Worm (Caenorhabditis elegans): ENCODE measurements around the gene sdz-5.

The sdz-5 gene

DNA sequence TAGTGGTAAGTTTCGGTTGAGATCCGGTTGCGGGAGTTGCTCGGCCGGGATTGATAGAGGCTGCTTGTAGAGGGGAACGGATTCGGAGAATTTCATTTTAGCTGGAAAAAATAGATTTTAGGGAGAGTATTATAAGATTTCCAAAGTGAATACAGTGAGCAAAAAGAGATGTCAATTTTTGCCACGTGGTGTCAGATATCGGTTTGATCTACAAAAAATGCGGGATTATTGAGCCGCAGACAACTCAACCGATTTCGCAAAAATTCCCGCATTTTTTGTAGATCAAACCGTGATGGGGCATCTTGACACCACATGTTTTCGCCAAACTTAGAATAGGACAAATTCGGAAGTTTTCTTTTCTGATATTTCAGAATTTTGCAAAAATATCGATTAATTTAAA is 45.7 kb downstream of the sdz-5 start, which contains the start of gene lido-13:
Gene lido-13 (minus strand): TSS at position 101 of the 400 bp plus-strand sequence.
- TF ChIP-seq madf-6 (GFP tag; IDR thresholded peaks at IDR 0.05) (peak; percentile 38; the same call in 1 of the 2 replicates), ceh-40 (GFP tag; IDR thresholded peaks at IDR 0.05) (no peak)

DNA sequence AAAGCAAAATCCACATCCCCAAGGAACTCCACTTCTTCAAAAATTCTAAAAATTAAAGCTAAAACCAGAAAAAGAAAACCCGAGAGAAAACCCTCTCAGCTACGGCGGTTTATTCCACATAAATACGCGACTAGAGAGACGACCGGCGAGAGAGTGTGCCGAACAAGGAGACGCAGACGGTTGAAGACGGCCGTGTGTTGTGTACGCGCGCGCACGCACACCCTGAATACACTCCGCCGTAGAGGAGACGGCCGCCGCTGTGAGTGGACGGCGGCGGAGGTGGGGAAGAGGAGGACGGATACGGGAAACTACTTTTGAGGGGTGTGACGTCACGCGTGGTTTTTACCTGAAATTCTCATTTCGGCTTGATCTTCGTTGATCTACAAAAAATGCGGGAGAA is 46.1 kb downstream of the sdz-5 start:
- TF ChIP-seq mxl-1 (tag; optimal IDR thresholded peaks at IDR 0.05) (no peak), madf-6 (GFP tag; IDR thresholded peaks at IDR 0.05) (0 out of 2 replicates have a peak, but pooled peaks have one; percentile 0), mcd-1 (GFP tag; IDR thresholded peaks at IDR 0.05) (0 out of 2 replicates have a peak, but pooled peaks have one; percentile 8), rcor-1 (GFP tag; IDR thresholded peaks at IDR 0.05) (no peak), hsf-1 (GFP tag; IDR thresholded peaks at IDR 0.05) (0 out of 2 replicates have a peak, but pooled peaks have one; percentile 41), Y53G8AR.9 (GFP tag; conservative IDR thresholded peaks at IDR 0.05) (no peak), nfya-1 (tag; optimal IDR thresholded peaks at IDR 0.05; ENCODE audit: borderline replicate concordance, insufficient read depth) (no peak), lsy-27 (tag; optimal IDR thresholded peaks at IDR 0.05; ENCODE audit: borderline replicate concordance, insufficient read depth) (no peak), ztf-22 (GFP tag; optimal IDR thresholded peaks at IDR 0.05) (no peak), sptf-2 (GFP tag; optimal IDR thresholded peaks at IDR 0.05) (no peak), hmg-1.2 (GFP tag; IDR thresholded peaks at IDR 0.05) (peak; percentile 96), ztf-28 (GFP tag; IDR thresholded peaks at IDR 0.05) (no peak), cebp-2 (GFP tag; IDR thresholded peaks at IDR 0.05) (0 out of 2 replicates have a peak, but pooled peaks have one; percentile 49), die-1 (tag; optimal IDR thresholded peaks at IDR 0.05) (no peak), Y95B8A.8 (GFP tag; IDR thresholded peaks at IDR 0.05) (no peak), sea-2 (GFP tag; IDR thresholded peaks at IDR 0.05) (no peak), nhr-120 (GFP tag; IDR thresholded peaks at IDR 0.05) (no peak), Y53F4B.3 (GFP tag; IDR thresholded peaks at IDR 0.05) (no peak), athp-1 (tag; optimal IDR thresholded peaks at IDR 0.05) (no peak), zfh-2 (GFP tag; conservative IDR thresholded peaks at IDR 0.05) (peak; percentile 89), B0035.1 (tag; optimal IDR thresholded peaks at IDR 0.05) (no peak), egrh-3 (GFP tag; IDR thresholded peaks at IDR 0.05) (peak; percentile 53; the same call in 1 of the 2 replicates), F37B4.10 (GFP tag; IDR thresholded peaks at IDR 0.05) (no peak), pha-4 (tag; optimal IDR thresholded peaks at IDR 0.05) (no peak), let-607 (tag; optimal IDR thresholded peaks at IDR 0.05) (no peak), ets-4 (GFP tag; optimal IDR thresholded peaks at IDR 0.05) (no peak), K11D2.4 (GFP tag; IDR thresholded peaks at IDR 0.05) (no peak), T07F8.4 (tag; optimal IDR thresholded peaks at IDR 0.05) (no peak), C17E4.6 (GFP tag; IDR thresholded peaks at IDR 0.05) (no peak), hmg-20 (GFP tag; IDR thresholded peaks at IDR 0.05) (no peak), B0336.3 (GFP tag; IDR thresholded peaks at IDR 0.05) (no peak)

DNA sequence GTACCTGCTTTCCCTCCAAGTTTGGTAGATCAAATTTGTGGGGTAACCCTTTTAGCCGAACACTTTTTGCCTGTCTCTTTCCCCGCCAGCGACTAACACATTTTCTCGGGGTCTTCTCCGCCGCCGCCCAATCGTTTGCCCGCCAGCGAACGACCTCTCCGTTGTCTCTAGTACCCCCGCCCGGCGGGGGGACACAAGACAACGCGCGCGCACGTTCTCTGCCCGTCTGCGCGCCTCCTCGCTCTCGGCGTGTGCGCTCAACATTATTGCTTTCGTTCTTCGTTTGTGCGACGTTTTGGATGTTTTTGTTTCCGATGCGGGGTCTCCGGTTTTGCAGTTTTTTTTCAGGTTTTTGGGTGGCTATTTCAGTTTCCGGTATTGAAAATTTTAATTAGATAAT is 47.0 kb downstream of the sdz-5 start:
- TF ChIP-seq C06A6.2 (GFP tag; conservative IDR thresholded peaks at IDR 0.05), result no peak
- TF ChIP-seq egrh-3 (GFP tag; IDR thresholded peaks at IDR 0.05), result peak; percentile 89
- no peak for TF ChIP-seq Y56A3A.18 (GFP tag; IDR thresholded peaks at IDR 0.05)
- TF ChIP-seq rcor-1 (GFP tag; IDR thresholded peaks at IDR 0.05), result no peak
- TF ChIP-seq athp-1 (tag; optimal IDR thresholded peaks at IDR 0.05), result no peak
- TF ChIP-seq nhr-179 (tag; optimal IDR thresholded peaks at IDR 0.05), result no peak
- no peak for TF ChIP-seq dpl-1 (GFP tag; optimal IDR thresholded peaks at IDR 0.05)
- TF ChIP-seq madf-3 (GFP tag; IDR thresholded peaks at IDR 0.05), result no peak
- no peak for TF ChIP-seq him-1 (tag; optimal IDR thresholded peaks at IDR 0.05)
- TF ChIP-seq hmg-20 (GFP tag; IDR thresholded peaks at IDR 0.05), result no peak
- no peak for TF ChIP-seq nhr-27 (tag; optimal IDR thresholded peaks at IDR 0.05)
- no peak for TF ChIP-seq rpc-1 (optimal IDR thresholded peaks at IDR 0.05)
- TF ChIP-seq rpc-1 (tag; optimal IDR thresholded peaks at IDR 0.05), result no peak
- no peak for TF ChIP-seq lsl-1 (GFP tag; optimal IDR thresholded peaks at IDR 0.05)
- 0 out of 2 replicates have a peak, but pooled peaks have one; percentile 21 for TF ChIP-seq madf-8 (GFP tag; conservative IDR thresholded peaks at IDR 0.05)
- no peak for TF ChIP-seq F23B12.7 (tag; optimal IDR thresholded peaks at IDR 0.05; ENCODE audit: insufficient read depth)
- no peak for TF ChIP-seq cebp-1 (GFP tag; IDR thresholded peaks at IDR 0.05)
- peak; percentile 52 for TF ChIP-seq cebp-1 (tag; optimal IDR thresholded peaks at IDR 0.05)
- no peak for TF ChIP-seq unc-130 (GFP tag; optimal IDR thresholded peaks at IDR 0.05)
- TF ChIP-seq egl-18 (GFP tag; IDR thresholded peaks at IDR 0.05), result 0 out of 2 replicates have a peak, but pooled peaks have one; percentile 29
